Fruit fly (Drosophila melanogaster): ENCODE results near the gene bond.

The bond gene

dm6 chr3R:22597344-22597954 lies 47.0 kb downstream of the bond start (continued):
- TF ChIP-seq CG8089 (GFP tag; optimal IDR thresholded peaks at IDR 0.05): no peak
- TF ChIP-seq Poxn (GFP tag; IDR thresholded peaks at IDR 0.05): no peak
- TF ChIP-seq Spps (tag; optimal IDR thresholded peaks at IDR 0.05): peak; percentile 5
- no peak for TF ChIP-seq CG6654 (GFP tag; optimal IDR thresholded peaks at IDR 0.05)
- peak; percentile 35 for TF ChIP-seq dm (GFP tag; optimal IDR thresholded peaks at IDR 0.05)
- TF ChIP-seq knrl (GFP tag; IDR thresholded peaks at IDR 0.05; ENCODE audit: partially characterized antibody): no peak
- TF ChIP-seq gem (tag; optimal IDR thresholded peaks at IDR 0.05): no peak
- no peak for TF ChIP-seq CG1832 (GFP tag; optimal IDR thresholded peaks at IDR 0.05)
- TF ChIP-seq CG13894 (tag; optimal IDR thresholded peaks at IDR 0.05): no peak
- TF ChIP-seq gce (GFP tag; IDR thresholded peaks at IDR 0.05): peak; percentile 82; the same call in 2 of the 3 replicates
- TF ChIP-seq Adf1 (GFP tag; IDR thresholded peaks at IDR 0.05): no peak
- TF ChIP-seq kni (GFP tag; optimal IDR thresholded peaks at IDR 0.05): no peak
- TF ChIP-seq ci (GFP tag; IDR thresholded peaks at IDR 0.05): peak; percentile 94
- no peak for TF ChIP-seq Bgb (GFP tag; IDR thresholded peaks at IDR 0.05; ENCODE audit: partially characterized antibody)
- TF ChIP-seq psq (GFP tag; optimal IDR thresholded peaks at IDR 0.05): no peak
- TF ChIP-seq CG13123 (GFP tag; optimal IDR thresholded peaks at IDR 0.05): no peak
- TF ChIP-seq Hr3 (GFP tag; optimal IDR thresholded peaks at IDR 0.05): peak; percentile 52
- peak; percentile 88 for TF ChIP-seq Xrp1 (GFP tag; IDR thresholded peaks at IDR 0.05)
- TF ChIP-seq Nf-YC (tag; optimal IDR thresholded peaks at IDR 0.05): no peak
- TF ChIP-seq Hsf (GFP tag; optimal IDR thresholded peaks at IDR 0.05): peak; percentile 70
- no peak for TF ChIP-seq Hr39 (optimal IDR thresholded peaks at IDR 0.05)
- peak; percentile 10 for TF ChIP-seq CG31365 (tag; optimal IDR thresholded peaks at IDR 0.05)
- TF ChIP-seq onecut (GFP tag; IDR thresholded peaks at IDR 0.05): peak; percentile 68
- TF ChIP-seq sd (tag; optimal IDR thresholded peaks at IDR 0.05): peak; percentile 11
- peak; percentile 53 for TF ChIP-seq pb (GFP tag; optimal IDR thresholded peaks at IDR 0.05)
- TF ChIP-seq CG10274 (GFP tag; optimal IDR thresholded peaks at IDR 0.05): no peak
- no peak for TF ChIP-seq eve (GFP tag; optimal IDR thresholded peaks at IDR 0.05)
- no peak for TF ChIP-seq CG1647 (GFP tag; optimal IDR thresholded peaks at IDR 0.05)
- peak; percentile 35 for TF ChIP-seq shn (GFP tag; optimal IDR thresholded peaks at IDR 0.05)
- peak; percentile 77 for TF ChIP-seq CG32532 (GFP tag; IDR thresholded peaks at IDR 0.05)
- peak; percentile 86 for TF ChIP-seq zfh1 (GFP tag; IDR thresholded peaks at IDR 0.05)
- no peak for TF ChIP-seq gcm (GFP tag; optimal IDR thresholded peaks at IDR 0.05)
- TF ChIP-seq Dek (tag; optimal IDR thresholded peaks at IDR 0.05): peak; percentile 11
- no peak for TF ChIP-seq Doc3 (GFP tag; IDR thresholded peaks at IDR 0.05; ENCODE audit: partially characterized antibody)
- peak; percentile 32 for TF ChIP-seq maf-S (GFP tag; optimal IDR thresholded peaks at IDR 0.05)
- TF ChIP-seq CkIIα-i1 (GFP tag; IDR thresholded peaks at IDR 0.05): no peak
- peak; percentile 70 for TF ChIP-seq esg (GFP tag; conservative IDR thresholded peaks at IDR 0.05)
- no peak for TF ChIP-seq bbx (GFP tag; IDR thresholded peaks at IDR 0.05; ENCODE audit: partially characterized antibody)
- no peak for TF ChIP-seq Abd-B (GFP tag; optimal IDR thresholded peaks at IDR 0.05)
- TF ChIP-seq Sry-β (GFP tag; optimal IDR thresholded peaks at IDR 0.05): peak; percentile 3
- TF ChIP-seq D (optimal IDR thresholded peaks at IDR 0.05): no peak
- no peak for TF ChIP-seq D (GFP tag; optimal IDR thresholded peaks at IDR 0.05)
- no peak for TF ChIP-seq gfzf (GFP tag; optimal IDR thresholded peaks at IDR 0.05)
- TF ChIP-seq seq (GFP tag; IDR thresholded peaks at IDR 0.05): peak; percentile 57
- TF ChIP-seq cg (GFP tag; optimal IDR thresholded peaks at IDR 0.05): peak; percentile 26
- no peak for TF ChIP-seq CG4854 (GFP tag; optimal IDR thresholded peaks at IDR 0.05)
- no peak for TF ChIP-seq Scr (GFP tag; IDR thresholded peaks at IDR 0.05; ENCODE audit: partially characterized antibody)
- peak; percentile 52; the same call in 1 of the 3 replicates for TF ChIP-seq CG2889 (GFP tag; IDR thresholded peaks at IDR 0.05)
- TF ChIP-seq CG9876 (GFP tag; optimal IDR thresholded peaks at IDR 0.05): peak; percentile 31
- TF ChIP-seq CG8359 (GFP tag; optimal IDR thresholded peaks at IDR 0.05; ENCODE audit: borderline replicate concordance): no peak
- TF ChIP-seq CG11695 (GFP tag; IDR thresholded peaks at IDR 0.05): peak; percentile 68

All from whole organism, embryonic.